Fruit fly (Drosophila melanogaster): Measurements from ENCODE around the gene CG4069.
A peak's percentile ranks its signal among the peaks of the same experiment; 100 is the strongest.

CG4069 gene

DNA sequence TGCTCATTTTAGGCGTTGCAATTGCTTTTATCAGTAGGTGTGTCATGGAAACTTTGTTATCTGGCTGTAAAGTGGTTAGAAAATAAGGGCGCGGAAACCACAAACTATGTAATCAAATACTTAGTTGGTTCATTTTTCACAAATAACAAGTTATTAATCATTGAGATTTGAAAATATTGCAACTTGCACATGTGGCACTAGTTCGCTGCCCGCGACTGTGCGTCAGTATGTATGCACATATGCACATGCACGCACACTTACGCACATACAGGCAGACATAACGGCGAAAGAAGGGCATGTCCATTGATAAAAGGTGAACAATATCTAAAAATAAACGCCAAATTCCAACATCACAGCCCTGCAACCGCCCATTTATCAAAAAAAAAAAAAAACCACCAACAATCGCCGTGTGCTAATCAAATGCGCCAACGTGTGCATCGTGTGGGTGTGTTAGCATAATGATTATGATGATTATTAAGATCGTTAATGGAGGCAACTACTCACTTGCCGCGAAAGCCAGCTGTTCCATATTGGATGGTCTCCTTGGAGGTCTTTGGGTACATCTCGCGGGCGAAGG is 7.6 kb downstream of the CG4069 start (continued):
- no peak for TF ChIP-seq CG4282 (GFP tag; optimal IDR thresholded peaks at IDR 0.05)
- TF ChIP-seq Hsf (GFP tag; optimal IDR thresholded peaks at IDR 0.05): peak; percentile 43
- no peak for TF ChIP-seq CG2889 (GFP tag; IDR thresholded peaks at IDR 0.05)
- peak; percentile 77 for TF ChIP-seq Awh (GFP tag; IDR thresholded peaks at IDR 0.05)
- TF ChIP-seq CG4404 (GFP tag; IDR thresholded peaks at IDR 0.05): 0 out of 2 replicates have a peak, but pooled peaks have one; percentile 11
- TF ChIP-seq br (optimal IDR thresholded peaks at IDR 0.05): no peak
- peak; percentile 34 for TF ChIP-seq CoRest (tag; optimal IDR thresholded peaks at IDR 0.05)
- TF ChIP-seq tna (GFP tag; IDR thresholded peaks at IDR 0.05; ENCODE audit: partially characterized antibody): no peak
- TF ChIP-seq CG34376 (GFP tag; optimal IDR thresholded peaks at IDR 0.05): no peak
- TF ChIP-seq dmrt11E (tag; optimal IDR thresholded peaks at IDR 0.05): peak; percentile 42
- TF ChIP-seq pan (optimal IDR thresholded peaks at IDR 0.05): no peak
- peak in 1 of 2 experiments; percentile 60 for TF ChIP-seq pan (GFP tag; optimal IDR thresholded peaks at IDR 0.05 in 1 of 2, IDR thresholded peaks at IDR 0.05 in 1 of 2)
- TF ChIP-seq MTF-1 (GFP tag; optimal IDR thresholded peaks at IDR 0.05; ENCODE audit: borderline replicate concordance): no peak
- peak; percentile 23 for TF ChIP-seq CG14710 (tag; optimal IDR thresholded peaks at IDR 0.05)
- TF ChIP-seq pros (GFP tag; optimal IDR thresholded peaks at IDR 0.05): no peak
- TF ChIP-seq fd102C (GFP tag; optimal IDR thresholded peaks at IDR 0.05): no peak
- peak; percentile 75 for TF ChIP-seq CG1603 (tag; optimal IDR thresholded peaks at IDR 0.05)
- TF ChIP-seq kni (GFP tag; optimal IDR thresholded peaks at IDR 0.05): no peak
- TF ChIP-seq CG12236 (GFP tag; optimal IDR thresholded peaks at IDR 0.05): no peak
- peak; percentile 38 for TF ChIP-seq CG10267 (tag; optimal IDR thresholded peaks at IDR 0.05)
- TF ChIP-seq so (GFP tag; IDR thresholded peaks at IDR 0.05): peak; percentile 56; the same call in 1 of the 3 replicates
- no peak for TF ChIP-seq CG6791 (GFP tag; IDR thresholded peaks at IDR 0.05; ENCODE audit: partially characterized antibody)
- TF ChIP-seq CG11398 (GFP tag; optimal IDR thresholded peaks at IDR 0.05): no peak
- peak; percentile 46 for TF ChIP-seq esg (GFP tag; conservative IDR thresholded peaks at IDR 0.05)
- TF ChIP-seq eve (GFP tag; optimal IDR thresholded peaks at IDR 0.05): no peak
- 0 out of 2 replicates have a peak, but pooled peaks have one; percentile 24 for TF ChIP-seq Rfx (GFP tag; IDR thresholded peaks at IDR 0.05)
- TF ChIP-seq schlank (tag; optimal IDR thresholded peaks at IDR 0.05): no peak
- no peak for TF ChIP-seq sc (optimal IDR thresholded peaks at IDR 0.05)
- peak; percentile 5 for TF ChIP-seq sc (GFP tag; optimal IDR thresholded peaks at IDR 0.05)
- no peak for TF ChIP-seq Sin3A (optimal IDR thresholded peaks at IDR 0.05)
- TF ChIP-seq org-1 (GFP tag; optimal IDR thresholded peaks at IDR 0.05): peak; percentile 13
- no peak for TF ChIP-seq CG31388 (GFP tag; optimal IDR thresholded peaks at IDR 0.05)
- peak; percentile 7 for TF ChIP-seq CG1792 (GFP tag; optimal IDR thresholded peaks at IDR 0.05)
- no peak for TF ChIP-seq chinmo (GFP tag; IDR thresholded peaks at IDR 0.05; ENCODE audit: partially characterized antibody)
- TF ChIP-seq Pdp1 (GFP tag; optimal IDR thresholded peaks at IDR 0.05): peak in 1 of 2 experiments; percentile 40
- no peak for TF ChIP-seq cad (GFP tag; optimal IDR thresholded peaks at IDR 0.05)
- peak; percentile 28 for TF ChIP-seq Fer3 (tag; optimal IDR thresholded peaks at IDR 0.05)
- no peak for TF ChIP-seq Usf (GFP tag; optimal IDR thresholded peaks at IDR 0.05)
- peak; percentile 23 to 67 for TF ChIP-seq bsh (GFP tag; optimal IDR thresholded peaks at IDR 0.05)
- TF ChIP-seq NC2β (GFP tag; optimal IDR thresholded peaks at IDR 0.05): no peak
- no peak for TF ChIP-seq CG6765 (GFP tag; optimal IDR thresholded peaks at IDR 0.05)
- TF ChIP-seq zen2 (GFP tag; IDR thresholded peaks at IDR 0.05; ENCODE audit: partially characterized antibody): no peak
- TF ChIP-seq Jarid2 (GFP tag; optimal IDR thresholded peaks at IDR 0.05): peak; percentile 13
- no peak for TF ChIP-seq fru (optimal IDR thresholded peaks at IDR 0.05)
- no peak for TF ChIP-seq Tbp (GFP tag; optimal IDR thresholded peaks at IDR 0.05)
- no peak for TF ChIP-seq lov (optimal IDR thresholded peaks at IDR 0.05)
- TF ChIP-seq lov (GFP tag; IDR thresholded peaks at IDR 0.05): peak; percentile 85
- no peak for TF ChIP-seq bigmax (GFP tag; optimal IDR thresholded peaks at IDR 0.05)
- peak; percentile 23 for TF ChIP-seq gsb-n (tag; optimal IDR thresholded peaks at IDR 0.05)
- TF ChIP-seq CG8089 (GFP tag; optimal IDR thresholded peaks at IDR 0.05): peak; percentile 48
- TF ChIP-seq Bdp1 (GFP tag; optimal IDR thresholded peaks at IDR 0.05): no peak
- no peak for TF ChIP-seq Dref (GFP tag; IDR thresholded peaks at IDR 0.05)
